Fruit fly (Drosophila melanogaster): ENCODE results near the gene CG5895.

Gene CG5895

dm6 chr3L:16043782-16044352 lies 8.6 kb downstream of the CG5895 start (continued):
- TF ChIP-seq CG12236 (GFP tag; optimal IDR thresholded peaks at IDR 0.05) (no peak), mam (GFP tag; optimal IDR thresholded peaks at IDR 0.05) (no peak), aop (GFP tag; IDR thresholded peaks at IDR 0.05) (no peak; the same call in 1 of the 2 replicates), CG6854 (GFP tag; optimal IDR thresholded peaks at IDR 0.05) (no peak), her (GFP tag; optimal IDR thresholded peaks at IDR 0.05) (no peak), CG18262 (tag; optimal IDR thresholded peaks at IDR 0.05) (no peak), CG9437 (GFP tag; optimal IDR thresholded peaks at IDR 0.05) (no peak), pros (GFP tag; optimal IDR thresholded peaks at IDR 0.05) (peak; percentile 84), Stat92E (GFP tag; optimal IDR thresholded peaks at IDR 0.05) (peak in 1 of 3 experiments; percentile 95), CG12104 (GFP tag; optimal IDR thresholded peaks at IDR 0.05) (no peak), CG6254 (GFP tag; optimal IDR thresholded peaks at IDR 0.05) (no peak), sim (GFP tag; IDR thresholded peaks at IDR 0.05) (no peak), pzg (GFP tag; optimal IDR thresholded peaks at IDR 0.05) (no peak), wdn (GFP tag; IDR thresholded peaks at IDR 0.05) (no peak), Antp (GFP tag; optimal IDR thresholded peaks at IDR 0.05) (no peak), pnt (GFP tag; optimal IDR thresholded peaks at IDR 0.05) (no peak), lmd (GFP tag; IDR thresholded peaks at IDR 0.05) (no peak), CG17829 (tag; optimal IDR thresholded peaks at IDR 0.05) (no peak), CG15696 (tag; optimal IDR thresholded peaks at IDR 0.05) (no peak), Abd-B (GFP tag; optimal IDR thresholded peaks at IDR 0.05) (no peak), CG42726 (GFP tag; IDR thresholded peaks at IDR 0.05; ENCODE audit: partially characterized antibody) (no peak), zen (tag; optimal IDR thresholded peaks at IDR 0.05) (peak; percentile 63), slp2 (GFP tag; optimal IDR thresholded peaks at IDR 0.05) (no peak), CG4424 (GFP tag; optimal IDR thresholded peaks at IDR 0.05) (no peak), org-1 (GFP tag; optimal IDR thresholded peaks at IDR 0.05) (no peak), CG34422 (GFP tag; IDR thresholded peaks at IDR 0.05) (no peak), CG10462 (GFP tag; optimal IDR thresholded peaks at IDR 0.05) (no peak), amos (GFP tag; IDR thresholded peaks at IDR 0.05; ENCODE audit: partially characterized antibody) (no peak), ems (GFP tag; optimal IDR thresholded peaks at IDR 0.05) (no peak), CG10147 (GFP tag; optimal IDR thresholded peaks at IDR 0.05) (no peak), az2 (GFP tag; optimal IDR thresholded peaks at IDR 0.05) (no peak), HHEX (GFP tag; optimal IDR thresholded peaks at IDR 0.05) (no peak), Sin3A (optimal IDR thresholded peaks at IDR 0.05) (no peak), CG5953 (GFP tag; IDR thresholded peaks at IDR 0.05) (no peak), eyg (GFP tag; optimal IDR thresholded peaks at IDR 0.05) (no peak), nerfin-1 (tag; optimal IDR thresholded peaks at IDR 0.05) (no peak), klu (GFP tag; IDR thresholded peaks at IDR 0.05) (no peak), hth (optimal IDR thresholded peaks at IDR 0.05) (no peak), C15 (GFP tag; IDR thresholded peaks at IDR 0.05) (no peak), CG17568 (GFP tag; optimal IDR thresholded peaks at IDR 0.05) (no peak), tx (GFP tag; optimal IDR thresholded peaks at IDR 0.05) (no peak), CG2875 (GFP tag; optimal IDR thresholded peaks at IDR 0.05) (no peak), tgo (GFP tag; IDR thresholded peaks at IDR 0.05) (no peak), dati (GFP tag; IDR thresholded peaks at IDR 0.05) (no peak)
